Worm (Caenorhabditis elegans) whole organism, L2 larva: Measurements from ENCODE around the gene F55G7.3.
"Not testable (repeated sequence)": the region's sequence is repeated elsewhere in the genome, so short reads cannot be mapped to it uniquely, and the experiment has no call there.

Experiments
- C34F6.9 ChIP-seq: fragments of 150-350 bp; optimal IDR thresholded peaks from 2 replicates; lab custom pipeline; 2014; ENCODE audit warnings: missing biosample characterization, missing genetic modification characterization
- F13H6.1 ChIP-seq: sonication (generic microtip); optimal IDR thresholded peaks from 2 replicates; lab custom pipeline; 2016; ENCODE audit warnings: missing genetic modification characterization, missing compliant biosample characterization
- R02D3.7 ChIP-seq: fragments of 150-350 bp; optimal IDR thresholded peaks from 2 replicates; lab custom pipeline; 2014; ENCODE audit warnings: missing biosample characterization, missing genetic modification characterization
- alr-1 ChIP-seq: fragments of 150-350 bp; optimal IDR thresholded peaks from 2 replicates; lab custom pipeline; 2014; ENCODE audit warnings: missing biosample characterization, missing genetic modification characterization
- aly-2 ChIP-seq: fragments of 150-350 bp; optimal IDR thresholded peaks from 2 replicates; lab custom pipeline; 2014; ENCODE audit warnings: missing biosample characterization, missing genetic modification characterization
- ama-1 ChIP-seq: fragments of 150-350 bp; optimal IDR thresholded peaks from 2 replicates; lab custom pipeline; 2018; ENCODE audit warnings: inconsistent platforms
- ceh-16 ChIP-seq: fragments of 150-350 bp; optimal IDR thresholded peaks from 2 replicates; lab custom pipeline; 2014; ENCODE audit warnings: missing biosample characterization, missing genetic modification characterization
- crh-2 ChIP-seq: sonication (generic microtip); optimal IDR thresholded peaks from 2 replicates; lab custom pipeline; 2017; ENCODE audit warnings: missing biosample characterization, missing genetic modification characterization
- dmd-4 ChIP-seq: sonication (generic microtip); optimal IDR thresholded peaks from 2 replicates; lab custom pipeline; 2017; ENCODE audit warnings: missing biosample characterization, missing genetic modification characterization
- egl-27 ChIP-seq: sonication (generic microtip); optimal IDR thresholded peaks from 3 replicates; lab custom pipeline; 2017; ENCODE audit warnings: missing biosample characterization, missing genetic modification reagents, missing genetic modification characterization
- elt-1 ChIP-seq: fragments of 150-350 bp; optimal IDR thresholded peaks from 2 replicates; lab custom pipeline; 2014; ENCODE audit warnings: missing biosample characterization, missing genetic modification characterization
- elt-3 ChIP-seq: sonication (generic microtip); optimal IDR thresholded peaks from 2 replicates; lab custom pipeline; 2017; ENCODE audit warnings: missing biosample characterization, missing genetic modification characterization
- fos-1 ChIP-seq: fragments of 150-350 bp; optimal IDR thresholded peaks from 2 replicates; lab custom pipeline; 2014; ENCODE audit warnings: missing biosample characterization, missing genetic modification characterization
- gmeb-1 ChIP-seq: fragments of 150-350 bp; optimal IDR thresholded peaks from 2 replicates; lab custom pipeline; 2014; ENCODE audit warnings: missing biosample characterization, missing genetic modification characterization
- lin-39 ChIP-seq: fragments of 150-350 bp; optimal IDR thresholded peaks from 2 replicates; lab custom pipeline; 2014; ENCODE audit warnings: missing biosample characterization, missing genetic modification reagents, missing genetic modification characterization
- lsy-2 ChIP-seq, 2 experiments: fragments of 150-350 bp in 1 of 2; sonication (generic microtip) in 1 of 2; optimal IDR thresholded peaks; 2 replicates each; lab custom pipeline; 2014 to 2017; ENCODE audit warnings: missing biosample characterization in 2 of 2, missing genetic modification characterization in 2 of 2
- mbf-1 ChIP-seq: sonication (generic microtip); optimal IDR thresholded peaks from 2 replicates; lab custom pipeline; 2017; ENCODE audit warnings: missing biosample characterization, missing genetic modification characterization
- mdl-1 ChIP-seq, 2 experiments: fragments of 150-350 bp in 1 of 2; sonication (generic microtip) in 1 of 2; optimal IDR thresholded peaks; 2 replicates each; lab custom pipeline; 2017; ENCODE audit warnings: missing biosample characterization in 2 of 2, missing genetic modification characterization in 2 of 2
- nhr-12 ChIP-seq: fragments of 150-350 bp; optimal IDR thresholded peaks from 2 replicates; lab custom pipeline; 2014; ENCODE audit warnings: missing biosample characterization, missing genetic modification characterization
- nhr-129 ChIP-seq: fragments of 150-350 bp; optimal IDR thresholded peaks from 2 replicates; lab custom pipeline; 2014; ENCODE audit warnings: missing biosample characterization, missing genetic modification characterization
- nhr-25 ChIP-seq: fragments of 150-350 bp; sonication (generic microtip); optimal IDR thresholded peaks from 3 replicates; lab custom pipeline; 2014; ENCODE audit warnings: missing biosample characterization, missing genetic modification characterization
- nhr-6 ChIP-seq: fragments of 150-350 bp; optimal IDR thresholded peaks from 2 replicates; lab custom pipeline; 2014; ENCODE audit warnings: missing biosample characterization, missing genetic modification characterization
- peb-1 ChIP-seq: fragments of 150-350 bp; optimal IDR thresholded peaks from 2 replicates; lab custom pipeline; 2014; ENCODE audit warnings: missing biosample characterization, missing genetic modification characterization
- sem-4 ChIP-seq: fragments of 150-350 bp; optimal IDR thresholded peaks from 2 replicates; lab custom pipeline; 2014; ENCODE audit warnings: missing biosample characterization, missing genetic modification reagents, missing genetic modification characterization
- sma-3 ChIP-seq: sonication (generic microtip); optimal IDR thresholded peaks from 2 replicates; lab custom pipeline; 2016; ENCODE audit warnings: missing genetic modification reagents, missing genetic modification characterization, missing compliant biosample characterization
- sma-9 ChIP-seq, 2 experiments: fragments of 150-350 bp in 1 of 2; sonication (generic microtip) in 1 of 2; optimal IDR thresholded peaks; 2 replicates each; lab custom pipeline; 2014 to 2016; ENCODE audit warnings: missing genetic modification characterization in 2 of 2, mild to moderate bottlenecking in 1 of 2, missing biosample characterization in 1 of 2, missing compliant biosample characterization in 1 of 2, missing genetic modification reagents in 1 of 2, moderate library complexity in 1 of 2
- snpc-4 ChIP-seq: fragments of 150-350 bp; optimal IDR thresholded peaks from 2 replicates; lab custom pipeline; 2014; ENCODE audit warnings: missing biosample characterization, missing genetic modification characterization
- unc-39 ChIP-seq: fragments of 150-350 bp; optimal IDR thresholded peaks from 2 replicates; lab custom pipeline; 2014; ENCODE audit warnings: missing biosample characterization, missing genetic modification characterization
- unc-55 ChIP-seq: fragments of 150-350 bp; sonication (generic microtip); optimal IDR thresholded peaks from 3 replicates; lab custom pipeline; 2014; ENCODE audit warnings: missing biosample characterization, missing genetic modification reagents, missing genetic modification characterization
- unc-62 ChIP-seq: fragments of 150-350 bp; optimal IDR thresholded peaks from 2 replicates; lab custom pipeline; 2014; ENCODE audit warnings: missing biosample characterization, missing genetic modification reagents, missing genetic modification characterization

F55G7.3 gene

DNA sequence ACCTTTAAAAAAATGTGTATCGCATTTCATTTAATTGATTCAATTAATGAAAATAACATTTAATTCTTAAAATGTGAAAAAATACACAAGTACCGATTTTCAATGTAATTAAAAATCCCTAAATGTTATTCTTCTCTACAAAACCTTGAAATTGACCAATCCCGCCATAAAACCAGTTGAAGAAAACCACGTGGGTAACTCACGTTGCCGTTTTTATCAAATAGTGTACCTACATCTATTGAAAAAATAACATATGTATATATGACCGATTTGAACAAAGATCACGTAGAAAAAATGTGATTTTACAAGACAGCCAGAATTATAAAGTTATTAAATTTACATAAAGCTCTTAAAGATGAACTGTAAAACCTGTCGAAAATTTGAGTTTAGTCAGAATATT lies 23.3 kb upstream of the F55G7.3 start:
- TF ChIP-seq C34F6.9 (tag; lab: Kevin White, UChicago) (no peak), sma-3 (peak; percentile 20), sma-9 (GFP tag; optimal IDR thresholded peaks at IDR 0.05; lab: Kevin White, UChicago) (peak; percentile 79), sma-9 (tag; optimal IDR thresholded peaks at IDR 0.05; lab: Kevin White, UChicago) (no peak), nhr-25 (tag; lab: Kevin White, UChicago) (peak; percentile 39)
- TF ChIP-seq, all 48 proteins: peak for 3

DNA sequence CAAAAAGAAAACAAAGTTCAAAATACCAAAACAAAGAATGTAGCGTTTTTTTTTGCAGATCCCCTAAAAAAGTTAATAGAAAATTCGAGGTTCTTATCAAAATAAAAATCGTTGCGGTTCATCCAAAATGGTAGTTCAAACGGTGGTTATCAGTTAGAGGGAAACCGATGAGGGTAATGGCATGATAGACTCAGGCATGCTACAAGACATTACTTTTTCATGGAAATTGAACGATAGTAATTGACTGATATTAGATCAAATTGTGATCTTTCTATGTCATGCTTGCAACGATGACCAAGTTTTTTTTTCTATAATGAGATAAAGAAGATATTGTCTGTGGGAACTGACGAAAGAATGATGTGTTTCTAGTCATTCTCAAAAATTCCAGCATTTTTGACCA lies 22.7 kb upstream of the F55G7.3 start:
- TF ChIP-seq sma-9 (GFP tag; optimal IDR thresholded peaks at IDR 0.05; lab: Kevin White, UChicago), result peak; percentile 73
- no peak for TF ChIP-seq sma-9 (tag; optimal IDR thresholded peaks at IDR 0.05; lab: Kevin White, UChicago)
- no peak for TF ChIP-seq egl-27 (tag; lab: Kevin White, UChicago)
- TF ChIP-seq sem-4 (tag; lab: Kevin White, UChicago), result no peak
- peak; percentile 82 for TF ChIP-seq fos-1 (tag; lab: Kevin White, UChicago)
- TF ChIP-seq ama-1 (lab: Kevin White, UChicago), result no peak

DNA sequence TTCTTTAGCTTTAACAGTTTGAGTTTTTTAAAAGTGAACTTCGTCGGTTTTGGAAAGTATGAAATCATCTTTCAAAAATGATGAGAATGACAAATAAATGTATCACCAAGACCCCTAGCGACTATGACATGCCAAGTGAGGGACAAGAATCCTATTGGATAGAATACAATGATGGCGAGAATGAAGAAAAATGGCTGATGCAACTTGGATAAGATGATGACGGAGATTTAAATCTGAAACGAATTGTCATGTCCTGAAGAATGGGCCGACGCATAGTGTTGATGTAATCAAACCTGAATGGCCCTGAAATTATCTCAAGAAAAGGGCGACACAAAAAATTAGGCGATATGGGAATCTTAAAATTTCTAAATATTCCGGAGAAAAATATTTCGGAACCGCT lies 21.8 kb upstream of the F55G7.3 start:
- no peak for TF ChIP-seq egl-27 (tag; lab: Kevin White, UChicago)
- no peak for TF ChIP-seq C34F6.9 (tag; lab: Kevin White, UChicago)
- no peak for TF ChIP-seq nhr-129 (tag; lab: Kevin White, UChicago)
- TF ChIP-seq aly-2, result no peak
- no peak for TF ChIP-seq sem-4 (tag; lab: Kevin White, UChicago)
- no peak for TF ChIP-seq mbf-1
- no peak for TF ChIP-seq nhr-12
- TF ChIP-seq snpc-4, result no peak
- no peak for TF ChIP-seq unc-39 (tag; lab: Kevin White, UChicago)
- no peak for TF ChIP-seq nhr-6
- TF ChIP-seq sma-9 (GFP tag; optimal IDR thresholded peaks at IDR 0.05; lab: Kevin White, UChicago), result peak; percentile 47
- no peak for TF ChIP-seq sma-9 (tag; optimal IDR thresholded peaks at IDR 0.05; lab: Kevin White, UChicago)
- TF ChIP-seq unc-62 (GFP tag; lab: Kevin White, UChicago), result no peak
- TF ChIP-seq elt-1, result peak; percentile 58
- TF ChIP-seq ceh-16 (tag; lab: Kevin White, UChicago), result peak; percentile 72
- no peak for TF ChIP-seq lsy-2 (tag; optimal IDR thresholded peaks at IDR 0.05; lab: Kevin White, UChicago)
- TF ChIP-seq elt-3 (tag; lab: Kevin White, UChicago), result no peak
- TF ChIP-seq R02D3.7 (tag; lab: Kevin White, UChicago), result no peak
- TF ChIP-seq nhr-25 (tag; lab: Kevin White, UChicago), result peak; percentile 12
- TF ChIP-seq unc-55 (GFP tag; lab: Kevin White, UChicago), result no peak
- TF ChIP-seq F13H6.1 (tag; lab: Kevin White, UChicago), result no peak
- no peak for TF ChIP-seq peb-1 (tag; lab: Kevin White, UChicago)
- TF ChIP-seq gmeb-1 (tag; lab: Kevin White, UChicago), result no peak
- TF ChIP-seq, all 48 proteins: peak for 4

DNA sequence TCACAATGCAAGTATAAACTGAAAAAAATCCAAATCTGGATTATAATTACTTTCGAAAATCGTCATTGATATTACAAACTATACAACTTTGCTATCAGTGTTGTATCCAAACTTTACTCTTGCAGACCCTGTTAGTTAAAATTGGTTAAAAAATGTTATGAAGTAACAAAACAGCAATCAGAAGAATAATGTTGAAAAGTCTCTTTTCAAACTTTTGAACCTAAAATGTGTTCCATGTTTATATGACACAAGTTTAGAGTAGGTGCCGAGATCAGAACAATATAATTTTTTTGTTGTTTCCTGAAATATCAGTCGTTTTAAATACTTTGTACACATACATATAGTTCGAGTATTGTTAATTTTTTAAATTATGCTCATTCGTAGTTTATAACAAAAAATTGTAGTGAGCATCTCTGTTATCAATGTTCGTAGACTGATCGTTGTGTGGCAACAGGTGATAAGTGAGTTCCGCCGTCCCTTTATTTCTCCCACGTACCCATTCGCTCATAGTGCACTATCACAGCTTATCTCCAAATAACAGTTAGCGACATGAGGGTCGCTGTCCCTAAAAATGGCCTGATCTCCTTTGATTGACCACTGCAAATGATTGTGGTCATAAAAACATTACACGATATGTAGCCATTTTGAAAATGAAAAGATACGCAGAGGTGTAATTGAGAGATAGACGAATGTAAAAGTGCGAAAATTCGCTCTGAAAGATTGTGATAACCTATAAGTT lies 20.4 kb upstream of the F55G7.3 start:
- TF ChIP-seq F13H6.1 (tag; lab: Kevin White, UChicago) (peak; percentile 19), fos-1 (tag; lab: Kevin White, UChicago) (peak; percentile 71), sma-3 (peak; percentile 16), crh-2 (peak; percentile 56), mdl-1 (tag; optimal IDR thresholded peaks at IDR 0.05; lab: Kevin White, UChicago) (peak in 1 of 2 experiments; percentile 32), dmd-4 (no peak), aly-2 (no peak), egl-27 (tag; lab: Kevin White, UChicago) (peak; percentile 34), peb-1 (tag; lab: Kevin White, UChicago) (no peak), sma-9 (GFP tag; optimal IDR thresholded peaks at IDR 0.05; lab: Kevin White, UChicago) (peak; percentile 54), sma-9 (tag; optimal IDR thresholded peaks at IDR 0.05; lab: Kevin White, UChicago) (no peak)
- TF ChIP-seq, all 48 proteins: peak for 7

DNA sequence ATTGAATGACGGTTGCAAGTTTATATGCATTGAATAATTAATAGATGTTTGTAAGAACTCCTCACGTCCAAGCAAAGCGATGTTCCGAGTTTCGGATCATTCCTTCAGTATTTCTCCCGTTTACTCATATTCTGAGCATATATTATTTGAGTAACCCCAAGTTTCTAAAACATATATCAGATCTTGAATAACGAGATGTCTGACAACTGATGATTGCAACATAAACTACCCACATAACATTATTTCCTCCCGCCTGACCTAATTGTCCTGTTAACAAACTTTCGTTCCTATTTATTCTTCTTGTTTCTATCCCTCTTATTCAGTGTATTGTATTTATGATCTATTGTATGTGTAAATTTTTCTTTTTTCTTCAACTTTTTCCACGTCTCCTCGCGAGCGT lies 19.3 kb upstream of the F55G7.3 start, which contains the start of gene C49F5.13:
TSS of gene C49F5.13 (plus strand) at position 301 of the 400 bp plus-strand sequence.
- TF ChIP-seq snpc-4; nhr-25 (tag; lab: Kevin White, UChicago); F13H6.1 (tag; lab: Kevin White, UChicago): not testable (repeated sequence)

DNA sequence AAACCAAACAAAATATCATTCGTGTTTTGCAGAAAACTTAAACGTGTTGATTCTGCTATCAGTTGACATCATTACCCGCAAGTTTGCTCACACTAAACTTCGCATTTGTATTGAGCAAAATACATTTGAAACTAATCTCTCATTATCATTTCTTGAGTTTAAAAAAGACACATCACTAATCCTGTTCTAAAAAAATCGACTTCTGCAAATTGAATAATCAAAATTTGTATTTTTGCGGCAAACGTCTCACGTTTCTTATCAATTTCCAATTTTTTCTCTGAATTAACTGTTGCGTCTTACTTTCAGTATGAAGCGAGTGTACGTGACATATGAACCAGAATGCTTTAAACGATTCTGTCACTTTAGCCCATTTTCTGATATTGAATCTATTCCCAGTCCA lies 18.0 kb upstream of the F55G7.3 start, which contains the start of gene C49F5.8:
TSS of gene C49F5.8 (plus strand) at position 301 of the 400 bp plus-strand sequence.
- TF ChIP-seq elt-3 (tag; lab: Kevin White, UChicago), result no peak
- no peak for TF ChIP-seq alr-1 (tag; lab: Kevin White, UChicago)
- TF ChIP-seq nhr-6, result no peak
- no peak for TF ChIP-seq lin-39 (tag; lab: Kevin White, UChicago)
- TF ChIP-seq nhr-25 (tag; lab: Kevin White, UChicago), result no peak
